Worm (Caenorhabditis elegans): ENCODE measurements around the gene R74.7.

DNA sequence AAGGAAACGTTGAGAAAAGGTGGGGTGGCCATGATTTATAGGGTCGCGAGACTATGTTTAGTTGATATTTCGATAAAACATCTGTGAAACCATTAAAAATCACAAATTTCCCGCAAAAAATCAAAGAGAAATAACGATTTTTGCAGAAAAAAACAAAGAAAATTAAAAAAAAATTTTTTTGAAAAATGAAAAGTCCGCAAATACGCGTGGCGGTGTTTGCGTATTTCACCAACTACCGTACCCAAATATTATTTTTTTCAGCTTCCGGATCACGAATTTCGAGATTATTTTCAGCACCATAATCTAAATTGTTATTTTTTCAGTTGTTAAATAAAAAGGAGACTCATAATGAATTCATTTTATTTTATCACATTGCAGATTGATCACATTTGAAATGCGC, 25.9 kb downstream of the R74.7 start:
- no peak for TF ChIP-seq lir-3 (tag; optimal IDR thresholded peaks at IDR 0.05; ENCODE audit: poor library complexity)
- TF ChIP-seq ceh-82 (tag; optimal IDR thresholded peaks at IDR 0.05), result no peak
- TF ChIP-seq egl-27 (tag; optimal IDR thresholded peaks at IDR 0.05), result no peak
- no peak for TF ChIP-seq nhr-12 (tag; optimal IDR thresholded peaks at IDR 0.05)
- TF ChIP-seq lin-15B (tag; optimal IDR thresholded peaks at IDR 0.05), result no peak
- TF ChIP-seq elt-2 (tag; optimal IDR thresholded peaks at IDR 0.05), result no peak
- TF ChIP-seq lsy-2 (tag; optimal IDR thresholded peaks at IDR 0.05), result peak in 1 of 2 experiments; percentile 3
- no peak for TF ChIP-seq lin-39 (tag; optimal IDR thresholded peaks at IDR 0.05)

Data from whole organism, L1 larva.